Fruit fly (Drosophila melanogaster): ENCODE results near the gene Mhcl.

Mhcl gene

DNA sequence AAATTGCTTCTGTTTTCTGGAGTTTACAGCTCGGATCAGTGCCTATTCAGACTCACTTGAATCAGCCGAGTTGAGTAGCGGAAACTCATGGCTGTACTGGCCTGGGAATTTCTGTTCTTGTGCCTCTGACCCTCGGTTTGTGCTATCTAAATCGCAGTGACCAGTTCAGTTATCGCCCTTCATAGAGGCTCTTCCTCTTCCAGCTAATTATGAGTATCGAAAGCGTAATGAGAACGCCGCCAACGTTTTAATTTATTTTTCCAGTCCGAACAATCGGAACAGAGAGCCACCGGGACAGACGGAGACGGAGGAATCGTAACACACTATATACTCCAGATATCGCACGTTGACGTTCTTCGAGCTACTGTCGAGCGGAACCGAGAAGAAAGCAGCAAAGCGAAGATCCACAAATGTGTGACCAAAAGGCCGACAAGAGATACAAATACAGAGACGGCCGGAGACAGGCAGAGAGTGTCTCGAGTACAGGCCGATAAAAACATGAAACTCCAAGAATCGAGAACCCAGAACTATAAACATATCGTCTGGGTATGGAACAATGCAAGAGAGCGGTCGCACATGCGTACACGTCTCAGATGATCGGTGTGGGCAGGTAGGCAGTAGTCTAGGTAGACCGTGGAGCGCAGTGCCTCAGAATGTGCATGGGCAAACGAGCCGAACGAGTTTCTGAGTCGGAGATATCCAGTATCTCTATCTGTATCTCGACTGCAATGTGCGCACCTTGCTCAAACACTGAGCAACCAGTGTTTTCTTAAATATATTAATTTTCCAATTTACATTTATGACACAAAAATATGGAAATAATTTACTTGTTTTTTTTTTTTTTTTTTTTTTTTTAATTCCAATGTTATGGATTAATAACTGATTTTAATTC is 26.6 kb downstream of the Mhcl start (continued):
- TF ChIP-seq pros (GFP tag; optimal IDR thresholded peaks at IDR 0.05): peak; percentile 85
- TF ChIP-seq CG1233 (GFP tag; optimal IDR thresholded peaks at IDR 0.05): peak; percentile 51
- TF ChIP-seq CG9932 (GFP tag; IDR thresholded peaks at IDR 0.05): no peak
- no peak for TF ChIP-seq da (GFP tag; optimal IDR thresholded peaks at IDR 0.05)
- peak; percentile 76 for TF ChIP-seq tin (GFP tag; optimal IDR thresholded peaks at IDR 0.05)
- no peak for TF ChIP-seq pfk (GFP tag; optimal IDR thresholded peaks at IDR 0.05)
- TF ChIP-seq nmo (GFP tag; optimal IDR thresholded peaks at IDR 0.05): peak; percentile 64
- no peak for TF ChIP-seq ftz-f1 (GFP tag; optimal IDR thresholded peaks at IDR 0.05)
- TF ChIP-seq ac (GFP tag; optimal IDR thresholded peaks at IDR 0.05): no peak
- TF ChIP-seq CG14965 (GFP tag; optimal IDR thresholded peaks at IDR 0.05; ENCODE audit: borderline replicate concordance): no peak
- TF ChIP-seq CkIIα-i1 (GFP tag; IDR thresholded peaks at IDR 0.05): no peak
- peak; percentile 18 for TF ChIP-seq Mad (GFP tag; optimal IDR thresholded peaks at IDR 0.05)
- peak; percentile 44 for TF ChIP-seq Nf-YB (GFP tag; optimal IDR thresholded peaks at IDR 0.05)
- TF ChIP-seq CG1832 (GFP tag; optimal IDR thresholded peaks at IDR 0.05): no peak
- TF ChIP-seq gsb (GFP tag; IDR thresholded peaks at IDR 0.05): no peak
- TF ChIP-seq CG10462 (GFP tag; optimal IDR thresholded peaks at IDR 0.05): peak; percentile 67
- no peak for TF ChIP-seq Hey (tag; optimal IDR thresholded peaks at IDR 0.05)
- TF ChIP-seq Pdp1 (GFP tag; optimal IDR thresholded peaks at IDR 0.05): peak; percentile 22 to 29
- TF ChIP-seq CG10209 (GFP tag; optimal IDR thresholded peaks at IDR 0.05): peak; percentile 69
- TF ChIP-seq psq (GFP tag; optimal IDR thresholded peaks at IDR 0.05): peak; percentile 56
- no peak for TF ChIP-seq D19B (GFP tag; optimal IDR thresholded peaks at IDR 0.05)
- peak; percentile 67 for TF ChIP-seq Hsf (GFP tag; optimal IDR thresholded peaks at IDR 0.05)
- TF ChIP-seq Fer1 (GFP tag; optimal IDR thresholded peaks at IDR 0.05): no peak
- peak; percentile 89 for TF ChIP-seq CG2199 (GFP tag; IDR thresholded peaks at IDR 0.05)
- TF ChIP-seq CG7271 (tag; optimal IDR thresholded peaks at IDR 0.05): no peak
- no peak for TF ChIP-seq sr (GFP tag; IDR thresholded peaks at IDR 0.05)
- TF ChIP-seq Ada2b (GFP tag; IDR thresholded peaks at IDR 0.05): peak; percentile 60
- peak; percentile 73 for TF ChIP-seq CG14050 (GFP tag; IDR thresholded peaks at IDR 0.05)
- TF ChIP-seq Nf-YC (tag; optimal IDR thresholded peaks at IDR 0.05): no peak
- 0 out of 3 replicates have a peak, but pooled peaks have one; percentile 26 for TF ChIP-seq CG11456 (GFP tag; IDR thresholded peaks at IDR 0.05)
- TF ChIP-seq lilli (GFP tag; optimal IDR thresholded peaks at IDR 0.05): peak; percentile 55
- TF ChIP-seq org-1 (GFP tag; optimal IDR thresholded peaks at IDR 0.05): peak; percentile 22
- no peak for TF ChIP-seq CG3847 (GFP tag; IDR thresholded peaks at IDR 0.05)
- TF ChIP-seq croc (GFP tag; conservative IDR thresholded peaks at IDR 0.05): peak; percentile 72
- TF ChIP-seq CG31441 (GFP tag; IDR thresholded peaks at IDR 0.05): peak; percentile 74
- TF ChIP-seq CG2875 (GFP tag; optimal IDR thresholded peaks at IDR 0.05): peak; percentile 52
- no peak for TF ChIP-seq br (optimal IDR thresholded peaks at IDR 0.05)
- TF ChIP-seq PHDP (tag; optimal IDR thresholded peaks at IDR 0.05): peak; percentile 68
- peak; percentile 69 for TF ChIP-seq zen (tag; optimal IDR thresholded peaks at IDR 0.05)
- no peak for TF ChIP-seq schlank (tag; optimal IDR thresholded peaks at IDR 0.05)
- TF ChIP-seq bbx (GFP tag; IDR thresholded peaks at IDR 0.05; ENCODE audit: partially characterized antibody): no peak; the same call in 1 of the 2 replicates
- peak; percentile 56; the same call in 1 of the 2 replicates for TF ChIP-seq Nf-YA (GFP tag; IDR thresholded peaks at IDR 0.05)
- peak; percentile 85 for TF ChIP-seq CG6689 (GFP tag; IDR thresholded peaks at IDR 0.05)
- TF ChIP-seq CG13894 (tag; optimal IDR thresholded peaks at IDR 0.05): no peak
- peak; percentile 56 for TF ChIP-seq E2f2 (GFP tag; IDR thresholded peaks at IDR 0.05)
- TF ChIP-seq Myb (GFP tag; optimal IDR thresholded peaks at IDR 0.05): no peak
- no peak for TF ChIP-seq tio (GFP tag; optimal IDR thresholded peaks at IDR 0.05)
- no peak for TF ChIP-seq emc (GFP tag; optimal IDR thresholded peaks at IDR 0.05)
- TF ChIP-seq CG15696 (tag; optimal IDR thresholded peaks at IDR 0.05): peak; percentile 43
